Fruit fly (Drosophila melanogaster): ENCODE data around the gene CG10949.
"Not testable (repeated sequence)": the region's sequence is repeated elsewhere in the genome, so short reads cannot be mapped to it uniquely, and the experiment has no call there.

- TF ChIP-seq CG8319 (GFP tag; optimal IDR thresholded peaks at IDR 0.05); CG3032 (tag; optimal IDR thresholded peaks at IDR 0.05); CG31627 (GFP tag; optimal IDR thresholded peaks at IDR 0.05); Met (GFP tag; optimal IDR thresholded peaks at IDR 0.05); CG9139 (GFP tag; optimal IDR thresholded peaks at IDR 0.05); Hr39 (GFP tag; optimal IDR thresholded peaks at IDR 0.05); Sox102F (GFP tag; optimal IDR thresholded peaks at IDR 0.05); Eip75B (GFP tag; optimal IDR thresholded peaks at IDR 0.05): not testable (repeated sequence)
Observed at dm6 chr2L:20458975-20459374, 42.3 kb upstream of the CG10949 start, which contains the start of the genes CG18858 and Cdc23.

Data from whole organism, prepupa.